Worm (Caenorhabditis elegans): ENCODE data around the gene rund-1.
A peak's percentile ranks its signal among the peaks of the same experiment; 100 is the strongest.

The rund-1 gene

ce11 chrX:661727-662330 is at the start of gene rund-1:
Gene rund-1, minus strand, starts transcription at chrX:661777.
- TF ChIP-seq ceh-62 (tag; optimal IDR thresholded peaks at IDR 0.05) (no peak), ceh-28 (tag; optimal IDR thresholded peaks at IDR 0.05) (no peak), lsy-2 (tag; optimal IDR thresholded peaks at IDR 0.05) (peak in 1 of 2 experiments; percentile 57), vab-7 (GFP tag; IDR thresholded peaks at IDR 0.05) (no peak), lin-38 (GFP tag; IDR thresholded peaks at IDR 0.05) (no peak), rbr-2 (tag; optimal IDR thresholded peaks at IDR 0.05) (peak; percentile 53), ceh-20 (GFP tag; IDR thresholded peaks at IDR 0.05) (no peak), Y48G9A.11 (GFP tag; IDR thresholded peaks at IDR 0.05) (no peak), daf-16 (GFP tag; optimal IDR thresholded peaks at IDR 0.05) (no peak), daf-16 (tag; optimal IDR thresholded peaks at IDR 0.05) (peak; percentile 44), T26A8.4 (GFP tag; IDR thresholded peaks at IDR 0.05) (no peak), F37D6.2 (tag; optimal IDR thresholded peaks at IDR 0.05) (peak; percentile 15), D1046.2 (GFP tag; IDR thresholded peaks at IDR 0.05) (no peak), hlh-30 (tag; optimal IDR thresholded peaks at IDR 0.05; ENCODE audit: insufficient read depth) (peak; percentile 68), F49E8.2 (tag; optimal IDR thresholded peaks at IDR 0.05; ENCODE audit: borderline replicate concordance) (no peak), hif-1 (tag; optimal IDR thresholded peaks at IDR 0.05) (peak in 1 of 2 experiments; percentile 39), F10B5.3 (tag; optimal IDR thresholded peaks at IDR 0.05) (no peak), gei-8 (GFP tag; optimal IDR thresholded peaks at IDR 0.05) (no peak), F26F4.8 (GFP tag; conservative IDR thresholded peaks at IDR 0.05) (no peak), dve-1 (tag; optimal IDR thresholded peaks at IDR 0.05; ENCODE audit: insufficient read depth) (peak; percentile 58), fkh-10 (GFP tag; optimal IDR thresholded peaks at IDR 0.05) (no peak), zfp-3 (GFP tag; conservative IDR thresholded peaks at IDR 0.05) (no peak), mes-2 (tag; optimal IDR thresholded peaks at IDR 0.05; ENCODE audit: poor library complexity, severe bottlenecking) (no peak), ZK337.2 (GFP tag; IDR thresholded peaks at IDR 0.05) (no peak), nhr-237 (tag; optimal IDR thresholded peaks at IDR 0.05) (no peak), unc-39 (tag; optimal IDR thresholded peaks at IDR 0.05) (no peak), saeg-2 (GFP tag; IDR thresholded peaks at IDR 0.05) (no peak), egl-27 (tag; optimal IDR thresholded peaks at IDR 0.05) (no peak), madf-9 (GFP tag; conservative IDR thresholded peaks at IDR 0.05) (no peak), mep-1 (tag; optimal IDR thresholded peaks at IDR 0.05) (peak; percentile 48), mdl-1 (tag; optimal IDR thresholded peaks at IDR 0.05) (peak in 1 of 2 experiments; percentile 61), hmg-1.1 (GFP tag; IDR thresholded peaks at IDR 0.05) (peak; percentile 66), zfp-2 (tag; optimal IDR thresholded peaks at IDR 0.05) (no peak), nhr-11 (tag; optimal IDR thresholded peaks at IDR 0.05) (peak; percentile 73), T20F7.1 (GFP tag; optimal IDR thresholded peaks at IDR 0.05) (no peak), pha-4 (GFP tag; IDR thresholded peaks at IDR 0.05) (no peak), pha-4 (tag; optimal IDR thresholded peaks at IDR 0.05) (no peak), ctbp-1 (GFP tag; IDR thresholded peaks at IDR 0.05) (no peak), php-3 (GFP tag; IDR thresholded peaks at IDR 0.05) (no peak), dmd-6 (GFP tag; IDR thresholded peaks at IDR 0.05) (peak; percentile 48)

ce11 chrX:706490-706889 is 44.9 kb upstream of the rund-1 start, which contains the start of gene M02A10.1:
Gene M02A10.1, plus strand, starts transcription at chrX:706790.
- TF ChIP-seq Y105C5A.15 (GFP tag; IDR thresholded peaks at IDR 0.05) = no peak
- no peak for TF ChIP-seq arid-1 (GFP tag; conservative IDR thresholded peaks at IDR 0.05)
- TF ChIP-seq tag-97 (GFP tag; IDR thresholded peaks at IDR 0.05) = no peak
- no peak for TF ChIP-seq lin-38 (GFP tag; IDR thresholded peaks at IDR 0.05)
- TF ChIP-seq F26F4.8 (GFP tag; conservative IDR thresholded peaks at IDR 0.05) = no peak
- TF ChIP-seq nhr-76 (tag; optimal IDR thresholded peaks at IDR 0.05) = no peak
- no peak for TF ChIP-seq F10B5.3 (tag; optimal IDR thresholded peaks at IDR 0.05)
